Worm (Caenorhabditis elegans): ENCODE results near the gene dct-14.

dct-14 gene

DNA sequence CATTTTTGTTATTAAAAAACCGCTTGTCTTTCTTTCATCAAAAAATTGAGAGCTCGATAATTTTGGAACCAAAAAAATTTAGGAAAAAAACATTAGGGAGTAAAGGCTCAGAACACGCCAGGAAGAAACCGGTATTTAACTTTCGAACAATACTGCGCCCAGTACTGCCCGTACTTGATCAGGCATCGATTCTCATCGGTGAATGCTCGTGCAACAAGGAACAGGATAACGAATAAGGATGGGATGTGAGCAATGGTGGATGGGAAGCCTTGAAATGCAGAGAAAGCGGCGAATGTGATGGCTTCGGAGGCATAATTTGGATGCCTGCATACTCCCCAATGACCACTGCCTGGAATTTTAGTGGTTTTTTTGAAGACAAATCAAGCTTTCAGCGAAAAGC lies 19.5 kb downstream of the dct-14 start:
- TF ChIP-seq xbp-1 (tag; optimal IDR thresholded peaks at IDR 0.05) (no peak), hpl-2 (GFP tag; optimal IDR thresholded peaks at IDR 0.05) (no peak), aha-1 (tag; optimal IDR thresholded peaks at IDR 0.05) (no peak), ces-1 (GFP tag; optimal IDR thresholded peaks at IDR 0.05) (no peak), alr-1 (tag; optimal IDR thresholded peaks at IDR 0.05; ENCODE audit: borderline replicate concordance) (no peak), mdl-1 (tag; optimal IDR thresholded peaks at IDR 0.05) (no peak), hlh-4 (tag; optimal IDR thresholded peaks at IDR 0.05) (no peak), ceh-88 (GFP tag; IDR thresholded peaks at IDR 0.05) (no peak), fos-1 (tag; optimal IDR thresholded peaks at IDR 0.05) (no peak), lin-15B (tag; optimal IDR thresholded peaks at IDR 0.05) (no peak), ceh-82 (tag; optimal IDR thresholded peaks at IDR 0.05) (no peak), unc-62 (GFP tag; optimal IDR thresholded peaks at IDR 0.05) (no peak), ets-5 (GFP tag; IDR thresholded peaks at IDR 0.05) (no peak), nhr-20 (tag; optimal IDR thresholded peaks at IDR 0.05) (no peak), ztf-4 (tag; optimal IDR thresholded peaks at IDR 0.05) (no peak), nhr-71 (tag; optimal IDR thresholded peaks at IDR 0.05) (no peak), sup-37 (GFP tag; optimal IDR thresholded peaks at IDR 0.05) (no peak)

DNA sequence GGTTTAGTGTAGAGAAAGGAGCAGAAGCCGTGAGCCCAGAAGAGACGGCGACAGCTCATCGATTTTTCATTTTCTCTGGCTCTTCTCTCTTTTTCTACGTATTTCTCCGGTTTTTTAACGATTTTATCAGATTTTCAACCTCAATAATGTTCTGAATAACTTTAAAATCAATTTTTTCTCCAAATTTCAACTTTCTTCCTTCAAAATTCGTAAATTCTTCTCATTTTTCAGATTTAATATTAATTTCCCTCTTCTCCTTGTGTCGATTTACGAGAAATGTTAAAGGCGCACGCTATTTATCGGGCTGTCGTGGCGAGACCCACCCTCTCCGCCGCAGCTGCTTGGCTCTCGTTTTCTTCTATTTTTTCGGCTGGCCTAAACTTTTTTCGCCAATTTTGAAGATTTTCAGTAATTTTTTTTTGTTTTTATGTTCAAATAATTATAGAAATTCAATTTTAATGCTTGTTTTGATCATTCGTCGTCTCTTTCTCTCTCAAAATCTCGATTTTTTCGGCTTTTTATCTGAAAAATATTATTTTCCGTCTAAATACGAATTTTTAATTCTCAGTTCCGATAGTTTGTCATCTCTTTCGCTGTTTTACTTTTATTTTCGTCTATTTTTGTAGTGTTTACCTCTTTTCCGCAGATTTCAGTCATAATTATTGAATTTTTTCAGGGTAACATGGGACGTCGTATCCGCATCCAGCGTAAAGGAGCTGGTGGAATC lies 21.1 kb downstream of the dct-14 start, which contains the start of the genes calf-1 and rpl-2:
Gene calf-1 (minus strand): TSS at position 77 of the 727 bp plus-strand sequence.
Gene rpl-2 (plus strand): TSS at position 677 of the 727 bp plus-strand sequence.
- TF ChIP-seq rnt-1 (tag; optimal IDR thresholded peaks at IDR 0.05) (peak; percentile 62), snu-23 (GFP tag; optimal IDR thresholded peaks at IDR 0.05) (peak; percentile 79), dsc-1 (tag; optimal IDR thresholded peaks at IDR 0.05) (peak; percentile 57), nhr-77 (tag; optimal IDR thresholded peaks at IDR 0.05) (peak; percentile 14), dpl-1 (GFP tag; optimal IDR thresholded peaks at IDR 0.05) (peak; percentile 55 to 67 (median 63)), tbx-2 (tag; optimal IDR thresholded peaks at IDR 0.05) (peak; percentile 68), fkh-8 (tag; optimal IDR thresholded peaks at IDR 0.05) (peak; percentile 59), unc-30 (tag; optimal IDR thresholded peaks at IDR 0.05) (no peak), F16B12.6 (tag; optimal IDR thresholded peaks at IDR 0.05) (peak; percentile 57), Y116A8C.19 (tag; optimal IDR thresholded peaks at IDR 0.05; ENCODE audit: borderline replicate concordance) (no peak), zip-4 (GFP tag; optimal IDR thresholded peaks at IDR 0.05) (no peak), hpl-2 (GFP tag; optimal IDR thresholded peaks at IDR 0.05) (no peak), hlh-4 (tag; optimal IDR thresholded peaks at IDR 0.05) (no peak), lsy-2 (tag; optimal IDR thresholded peaks at IDR 0.05) (peak; percentile 33 to 86), lin-13 (GFP tag; optimal IDR thresholded peaks at IDR 0.05) (peak; percentile 28), fkh-10 (GFP tag; optimal IDR thresholded peaks at IDR 0.05) (no peak), irx-1 (tag; optimal IDR thresholded peaks at IDR 0.05) (no peak), xbp-1 (tag; optimal IDR thresholded peaks at IDR 0.05) (peak; percentile 59), lin-14 (GFP tag; optimal IDR thresholded peaks at IDR 0.05) (no peak), nhr-85 (tag) (peak; percentile 80), C16A3.4 (tag; optimal IDR thresholded peaks at IDR 0.05) (peak; percentile 67), elt-3 (tag; optimal IDR thresholded peaks at IDR 0.05) (peak in 1 of 6 experiments; percentile 51), lin-39 (tag; optimal IDR thresholded peaks at IDR 0.05) (no peak), ztf-11 (tag; optimal IDR thresholded peaks at IDR 0.05) (no peak), blmp-1 (tag; optimal IDR thresholded peaks at IDR 0.05) (peak; percentile 60), efl-1 (optimal IDR thresholded peaks at IDR 0.05) (peak; percentile 69 to 70), efl-1 (GFP tag; optimal IDR thresholded peaks at IDR 0.05 in 1 of 2) (peak; percentile 63 to 94), nhr-237 (tag; optimal IDR thresholded peaks at IDR 0.05) (peak; percentile 9), tlp-1 (tag; optimal IDR thresholded peaks at IDR 0.05) (no peak), nhr-47 (tag; optimal IDR thresholded peaks at IDR 0.05) (peak; percentile 69), swsn-7 (tag; optimal IDR thresholded peaks at IDR 0.05) (peak; percentile 53), nhr-90 (tag; optimal IDR thresholded peaks at IDR 0.05; ENCODE audit: poor library complexity) (no peak), nhr-76 (tag; optimal IDR thresholded peaks at IDR 0.05) (no peak), lin-15B (tag; optimal IDR thresholded peaks at IDR 0.05) (no peak), nhr-19 (GFP tag; conservative IDR thresholded peaks at IDR 0.05) (peak; percentile 43), lin-35 (GFP tag; optimal IDR thresholded peaks at IDR 0.05) (peak; percentile 62 to 84), mep-1 (tag; optimal IDR thresholded peaks at IDR 0.05) (peak; percentile 79), nhr-84 (tag; optimal IDR thresholded peaks at IDR 0.05) (no peak)

All from whole organism, L1 larva.